Worm (Caenorhabditis elegans) whole organism, midembryonic: ENCODE data around the gene acl-3.

ENCODE experiments used
- flt-1 ChIP-seq: fragments of 200-800 bp; sonication (Bioruptor generic); IDR thresholded peaks from 2 replicates; pipeline ENCODE4 v1.3.6; 2022; ENCODE audit warnings: missing genetic modification characterization, missing compliant biosample characterization
- med-1 ChIP-seq: sonication (generic microtip); optimal IDR thresholded peaks from 2 replicates; lab custom pipeline; 2017; ENCODE audit warnings: missing genetic modification characterization, mild to moderate bottlenecking, missing compliant biosample characterization, antibody characterized with exemption, missing genetic modification reagents; ENCODE audit not compliant: insufficient read depth
- ref-1 ChIP-seq: fragments of 200-800 bp; sonication (Bioruptor generic); conservative IDR thresholded peaks from 2 replicates; pipeline ENCODE4 v1.3.6; 2022; ENCODE audit warnings: missing genetic modification reagents, missing genetic modification characterization, missing compliant biosample characterization
- ztf-23 ChIP-seq: fragments of 200-800 bp; sonication (Bioruptor generic); IDR thresholded peaks from 2 replicates; pipeline ENCODE4 v1.3.6; 2022; ENCODE audit warnings: missing genetic modification reagents, missing genetic modification characterization, missing compliant biosample characterization

DNA sequence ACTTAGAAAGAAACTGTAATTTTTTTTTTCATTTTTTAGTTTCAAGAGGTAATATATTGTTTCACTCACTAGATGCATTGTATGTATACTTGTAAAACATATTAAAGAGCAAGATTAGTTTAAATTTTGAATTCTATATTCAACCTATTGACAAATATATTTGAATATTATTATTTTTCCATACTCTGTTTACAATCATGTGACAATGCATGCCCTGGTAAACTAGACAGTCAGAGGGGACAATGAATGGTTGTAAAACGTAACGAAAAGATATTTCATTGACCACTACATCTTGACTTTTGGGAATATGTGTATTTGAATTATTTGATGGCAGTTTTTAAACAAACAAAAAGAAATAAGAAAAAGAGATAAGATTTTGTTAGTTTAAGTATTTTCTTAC is 29.5 kb downstream of the acl-3 start:
- TF ChIP-seq med-1 (GFP tag; lab: Kevin White, UChicago) = no peak
- TF ChIP-seq ref-1 (GFP tag; lab: Robert Waterston, UW) = no peak
- TF ChIP-seq ztf-23 (GFP tag; lab: Robert Waterston, UW) = no peak
- TF ChIP-seq flt-1 (GFP tag; lab: Robert Waterston, UW) = no peak
